Worm (Caenorhabditis elegans): ENCODE results near the gene cpsf-4.

cpsf-4 gene

ce11 chrIV:12089551-12089950 lies 3.7 kb downstream of the cpsf-4 start, which contains the start of gene F11A10.6:
Gene F11A10.6 (minus strand): TSS chrIV:12089651.
- TF ChIP-seq sem-2 (GFP tag; optimal IDR thresholded peaks at IDR 0.05) (no peak), ztf-11 (tag; optimal IDR thresholded peaks at IDR 0.05) (no peak), mep-1 (tag; optimal IDR thresholded peaks at IDR 0.05) (no peak), ham-2 (GFP tag; optimal IDR thresholded peaks at IDR 0.05) (no peak), elt-3 (tag; optimal IDR thresholded peaks at IDR 0.05) (no peak), snpc-4 (tag; optimal IDR thresholded peaks at IDR 0.05) (no peak), hlh-1 (tag; optimal IDR thresholded peaks at IDR 0.05) (no peak), elt-1 (tag; optimal IDR thresholded peaks at IDR 0.05; ENCODE audit: borderline replicate concordance, insufficient read depth) (no peak), lsy-2 (tag; optimal IDR thresholded peaks at IDR 0.05) (no peak), drap-1 (GFP tag; optimal IDR thresholded peaks at IDR 0.05) (no peak), M03D4.4 (tag; optimal IDR thresholded peaks at IDR 0.05) (no peak), nhr-2 (tag; optimal IDR thresholded peaks at IDR 0.05) (no peak), tbx-8 (GFP tag; optimal IDR thresholded peaks at IDR 0.05) (no peak), ceh-83 (GFP tag; optimal IDR thresholded peaks at IDR 0.05) (no peak), nhr-12 (tag; optimal IDR thresholded peaks at IDR 0.05) (no peak)

ce11 chrIV:12088898-12089297 lies 4.3 kb downstream of the cpsf-4 start:
- TF ChIP-seq snpc-4 (tag; optimal IDR thresholded peaks at IDR 0.05) (no peak), bed-3 (GFP tag; optimal IDR thresholded peaks at IDR 0.05) (no peak), flh-1 (GFP tag; optimal IDR thresholded peaks at IDR 0.05) (no peak), nhr-76 (tag; optimal IDR thresholded peaks at IDR 0.05) (no peak), sem-2 (GFP tag; optimal IDR thresholded peaks at IDR 0.05) (no peak), mls-2 (tag; optimal IDR thresholded peaks at IDR 0.05) (no peak), lsy-2 (tag; optimal IDR thresholded peaks at IDR 0.05) (peak; percentile 28), nhr-237 (tag; optimal IDR thresholded peaks at IDR 0.05) (peak; percentile 11), mep-1 (tag; optimal IDR thresholded peaks at IDR 0.05) (peak; percentile 35), blmp-1 (tag; optimal IDR thresholded peaks at IDR 0.05) (peak; percentile 58), ham-2 (GFP tag; optimal IDR thresholded peaks at IDR 0.05) (peak; percentile 36), nhr-2 (tag; optimal IDR thresholded peaks at IDR 0.05) (no peak)

- TF ChIP-seq pha-4 (tag; optimal IDR thresholded peaks at IDR 0.05): peak; percentile 65
- peak; percentile 83 for TF ChIP-seq sptf-1 (tag; optimal IDR thresholded peaks at IDR 0.05)
- peak; percentile 23 for TF ChIP-seq elt-1 (tag; optimal IDR thresholded peaks at IDR 0.05; ENCODE audit: borderline replicate concordance, insufficient read depth)
- no peak for TF ChIP-seq elt-3 (tag; optimal IDR thresholded peaks at IDR 0.05)
- TF ChIP-seq tbx-8 (GFP tag; optimal IDR thresholded peaks at IDR 0.05): peak; percentile 77
- TF ChIP-seq M03D4.4 (tag; optimal IDR thresholded peaks at IDR 0.05): peak; percentile 82
- peak; percentile 25 for TF ChIP-seq flh-1 (GFP tag; optimal IDR thresholded peaks at IDR 0.05)
- TF ChIP-seq nhr-237 (tag; optimal IDR thresholded peaks at IDR 0.05): no peak
- peak; percentile 77 for TF ChIP-seq cnd-1 (tag; optimal IDR thresholded peaks at IDR 0.05)
- peak; percentile 84 for TF ChIP-seq mls-2 (tag; optimal IDR thresholded peaks at IDR 0.05)
- peak; percentile 88 for TF ChIP-seq ham-2 (GFP tag; optimal IDR thresholded peaks at IDR 0.05)
- no peak for TF ChIP-seq lsy-2 (tag; optimal IDR thresholded peaks at IDR 0.05)
- TF ChIP-seq zip-8 (tag; optimal IDR thresholded peaks at IDR 0.05): no peak
- no peak for TF ChIP-seq nhr-12 (tag; optimal IDR thresholded peaks at IDR 0.05)
- TF ChIP-seq sem-2 (GFP tag; optimal IDR thresholded peaks at IDR 0.05): peak; percentile 42
- TF ChIP-seq drap-1 (GFP tag; optimal IDR thresholded peaks at IDR 0.05): peak; percentile 75
- peak; percentile 57 for TF ChIP-seq unc-120 (tag; optimal IDR thresholded peaks at IDR 0.05; ENCODE audit: poor library complexity, severe bottlenecking)
- TF ChIP-seq blmp-1 (tag; optimal IDR thresholded peaks at IDR 0.05): no peak
- peak; percentile 62 for TF ChIP-seq ceh-43 (GFP tag; optimal IDR thresholded peaks at IDR 0.05)
- peak; percentile 80 for TF ChIP-seq ceh-83 (GFP tag; optimal IDR thresholded peaks at IDR 0.05)
- TF ChIP-seq nhr-76 (tag; optimal IDR thresholded peaks at IDR 0.05): no peak
- TF ChIP-seq hlh-1 (tag; optimal IDR thresholded peaks at IDR 0.05): no peak
- peak; percentile 68 for TF ChIP-seq lin-32 (GFP tag; optimal IDR thresholded peaks at IDR 0.05)
Observed at ce11 chrIV:12086498-12086897, 6.7 kb downstream of the cpsf-4 start.

ce11 chrIV:12085120-12085519 lies 8.1 kb downstream of the cpsf-4 start, which contains the start of gene rbm-34:
Gene rbm-34 (plus strand): TSS chrIV:12085420.
- TF ChIP-seq sptf-1 (tag; optimal IDR thresholded peaks at IDR 0.05) (no peak), nhr-28 (tag; optimal IDR thresholded peaks at IDR 0.05) (no peak), snpc-4 (tag; optimal IDR thresholded peaks at IDR 0.05) (no peak), mls-2 (tag; optimal IDR thresholded peaks at IDR 0.05) (no peak), nhr-237 (tag; optimal IDR thresholded peaks at IDR 0.05) (no peak), zip-8 (tag; optimal IDR thresholded peaks at IDR 0.05) (no peak), lin-13 (tag; optimal IDR thresholded peaks at IDR 0.05) (no peak), mab-5 (tag; optimal IDR thresholded peaks at IDR 0.05) (no peak), cnd-1 (tag; optimal IDR thresholded peaks at IDR 0.05) (no peak), unc-62 (GFP tag; optimal IDR thresholded peaks at IDR 0.05) (no peak), ztf-11 (tag; optimal IDR thresholded peaks at IDR 0.05) (no peak)

Measured in whole organism, mixed stage, embryonic.